Fruit fly (Drosophila melanogaster) whole organism, wandering third instar larva: Measurements from ENCODE around the gene Mettl14.

ENCODE experiments used
- Abd-B ChIP-seq: fragments of >200 bp; optimal IDR thresholded peaks from 2 replicates; lab custom pipeline; 2017; ENCODE audit warnings: missing biosample characterization, missing genetic modification characterization
- CG32264 ChIP-seq: fragments of 200-800 bp; sonication (Bioruptor generic); optimal IDR thresholded peaks from 2 replicates; lab custom pipeline; 2016; ENCODE audit warnings: missing biosample characterization, missing genetic modification characterization
- CG9705 ChIP-seq: fragments of 200-800 bp; sonication (Bioruptor generic); optimal IDR thresholded peaks from 2 replicates; lab custom pipeline; 2018; ENCODE audit warnings: missing biosample characterization, mild to moderate bottlenecking, missing genetic modification characterization
- CrebA ChIP-seq: fragments of 200-800 bp; sonication (Bioruptor generic); optimal IDR thresholded peaks from 2 replicates; lab custom pipeline; 2016; ENCODE audit warnings: missing biosample characterization, mild to moderate bottlenecking, missing genetic modification characterization, borderline replicate concordance
- Dfd ChIP-seq: fragments of >200 bp; optimal IDR thresholded peaks from 2 replicates; lab custom pipeline; 2017; ENCODE audit warnings: missing biosample characterization, missing genetic modification characterization
- Dif ChIP-seq: fragments of 200-275, 200-300 bp; sonication (Bioruptor generic); optimal IDR thresholded peaks from 2 replicates; lab custom pipeline; 2018; ENCODE audit warnings: missing biosample characterization, missing genetic modification characterization; ENCODE audit not compliant: partially characterized antibody
- GATAd ChIP-seq: sonication (Bioruptor generic); optimal IDR thresholded peaks from 2 replicates; lab custom pipeline; 2016; ENCODE audit warnings: missing biosample characterization, missing genetic modification characterization
- HLH106 ChIP-seq: fragments of 200-800 bp; optimal IDR thresholded peaks from 3 replicates; lab custom pipeline; 2019; ENCODE audit warnings: missing biosample characterization, mild to moderate bottlenecking, missing genetic modification characterization, moderate library complexity
- Hnf4 ChIP-seq: fragments of 200-800 bp; sonication (Bioruptor generic); optimal IDR thresholded peaks from 2 replicates; lab custom pipeline; 2016; ENCODE audit warnings: missing biosample characterization, mild to moderate bottlenecking, missing genetic modification characterization
- Hr78 ChIP-seq: fragments of >200 bp; optimal IDR thresholded peaks from 2 replicates; lab custom pipeline; 2017; ENCODE audit warnings: missing biosample characterization, missing genetic modification characterization
- Hr83 ChIP-seq: fragments of 200-300 bp; sonication (Bioruptor generic); optimal IDR thresholded peaks from 2 replicates; lab custom pipeline; 2016; ENCODE audit warnings: missing biosample characterization, mild to moderate bottlenecking, missing genetic modification characterization, moderate library complexity; ENCODE audit not compliant: poor library complexity, severe bottlenecking
- Jra ChIP-seq: sonication (Bioruptor generic); optimal IDR thresholded peaks from 2 replicates; lab custom pipeline; 2016; ENCODE audit warnings: missing biosample characterization, missing genetic modification characterization
- Mio ChIP-seq: sonication (Bioruptor generic); optimal IDR thresholded peaks from 2 replicates; lab custom pipeline; 2016; ENCODE audit warnings: missing biosample characterization, missing genetic modification characterization
- Myc ChIP-seq: fragments of >200 bp; optimal IDR thresholded peaks from 2 replicates; lab custom pipeline; 2017
- N ChIP-seq: fragments of >200 bp; optimal IDR thresholded peaks from 2 replicates; lab custom pipeline; 2018; ENCODE audit warnings: missing biosample characterization, missing external identifiers, missing genetic modification characterization
- OdsH ChIP-seq: fragments of 200-800 bp; sonication (Bioruptor generic); optimal IDR thresholded peaks from 2 replicates; lab custom pipeline; 2016; ENCODE audit warnings: missing biosample characterization, mild to moderate bottlenecking, missing genetic modification characterization
- Rel ChIP-seq, 2 experiments: fragments of 200-800 bp; sonication (Bioruptor generic) in 1 of 2; optimal IDR thresholded peaks; 2 replicates in 1 of 2; 3 replicates in 1 of 2; lab custom pipeline; 2016 to 2019; ENCODE audit warnings: mild to moderate bottlenecking in 2 of 2, missing biosample characterization in 2 of 2, missing genetic modification characterization in 2 of 2, moderate library complexity in 1 of 2
- Sp1 ChIP-seq: fragments of 200-800 bp; sonication (Bioruptor generic); optimal IDR thresholded peaks from 3 replicates; lab custom pipeline; 2019; ENCODE audit warnings: missing biosample characterization, mild to moderate bottlenecking, missing genetic modification characterization, moderate library complexity
- Vsx2 ChIP-seq: fragments of 200-300, 225-300 bp; sonication (Bioruptor generic); optimal IDR thresholded peaks from 2 replicates; lab custom pipeline; 2018; ENCODE audit warnings: missing biosample characterization, missing genetic modification characterization; ENCODE audit not compliant: partially characterized antibody
- br ChIP-seq: fragments of 200-800 bp; sonication (Bioruptor generic); optimal IDR thresholded peaks from 2 replicates; lab custom pipeline; 2016; ENCODE audit warnings: missing biosample characterization, missing genetic modification characterization
- brk ChIP-seq: fragments of 200-800 bp; sonication (Bioruptor generic); optimal IDR thresholded peaks from 2 replicates; lab custom pipeline; 2016; ENCODE audit warnings: missing biosample characterization, mild to moderate bottlenecking, missing genetic modification characterization
- dl ChIP-seq, 2 experiments: fragments of 175-275, 200-275 bp in 1 of 2; fragments of 200-275 bp in 1 of 2; sonication (Bioruptor generic); optimal IDR thresholded peaks; lab custom pipeline; 2018; ENCODE audit warnings: mild to moderate bottlenecking in 2 of 2, missing biosample characterization in 2 of 2, missing genetic modification characterization in 2 of 2, moderate library complexity in 2 of 2; ENCODE audit not compliant: partially characterized antibody in 2 of 2, insufficient read depth in 1 of 2
- dsf ChIP-seq: sonication (Bioruptor generic); optimal IDR thresholded peaks from 2 replicates; lab custom pipeline; 2016; ENCODE audit warnings: missing biosample characterization, missing genetic modification characterization, borderline replicate concordance
- ey ChIP-seq: fragments of 200-800 bp; sonication (Bioruptor generic); optimal IDR thresholded peaks from 2 replicates; lab custom pipeline; 2016; ENCODE audit warnings: missing biosample characterization, missing genetic modification characterization
- foxo ChIP-seq, 2 experiments: fragments of 200-800 bp; sonication (Bioruptor generic); optimal IDR thresholded peaks; 2 replicates in 1 of 2; 3 replicates in 1 of 2; lab custom pipeline; 2016 to 2017; ENCODE audit warnings: missing biosample characterization in 2 of 2, missing genetic modification characterization in 2 of 2
- fru ChIP-seq: fragments of 200-800 bp; sonication (Bioruptor generic); optimal IDR thresholded peaks from 3 replicates; lab custom pipeline; 2016; ENCODE audit warnings: missing biosample characterization, mild to moderate bottlenecking, missing genetic modification characterization
- h ChIP-seq: fragments of 200-800 bp; sonication (Bioruptor generic); optimal IDR thresholded peaks from 3 replicates; lab custom pipeline; 2016; ENCODE audit warnings: missing biosample characterization, mild to moderate bottlenecking, missing genetic modification characterization
- jim ChIP-seq: fragments of 175-275, 200-325 bp; sonication (Bioruptor generic); optimal IDR thresholded peaks from 2 replicates; lab custom pipeline; 2016; ENCODE audit warnings: missing biosample characterization, mild to moderate bottlenecking, missing genetic modification characterization
- lola ChIP-seq: fragments of >200 bp; optimal IDR thresholded peaks from 2 replicates; lab custom pipeline; 2017; ENCODE audit warnings: missing biosample characterization, missing genetic modification characterization
- pan ChIP-seq: fragments of >200 bp; optimal IDR thresholded peaks from 2 replicates; lab custom pipeline; 2017
- psq ChIP-seq: fragments of 200-800 bp; sonication (Bioruptor generic); optimal IDR thresholded peaks from 3 replicates; lab custom pipeline; 2017; ENCODE audit warnings: missing biosample characterization, mild to moderate bottlenecking, missing genetic modification characterization, moderate library complexity
- rgr ChIP-seq: fragments of 200-800 bp; sonication (Bioruptor generic); optimal IDR thresholded peaks from 3 replicates; lab custom pipeline; 2016; ENCODE audit warnings: missing biosample characterization, mild to moderate bottlenecking, missing genetic modification characterization
- sage ChIP-seq: fragments of 200-800 bp; sonication (Bioruptor generic); optimal IDR thresholded peaks from 2 replicates; lab custom pipeline; 2016; ENCODE audit warnings: missing biosample characterization, mild to moderate bottlenecking, missing genetic modification characterization
- tai ChIP-seq: sonication (Bioruptor generic); optimal IDR thresholded peaks from 2 replicates; lab custom pipeline; 2016; ENCODE audit warnings: missing biosample characterization, missing genetic modification characterization
- usp ChIP-seq: fragments of >200 bp; optimal IDR thresholded peaks from 2 replicates; lab custom pipeline; 2017; ENCODE audit warnings: missing biosample characterization, missing genetic modification characterization
- woc ChIP-seq: sonication (Bioruptor generic); optimal IDR thresholded peaks from 2 replicates; lab custom pipeline; 2016; ENCODE audit warnings: missing biosample characterization, mild to moderate bottlenecking, missing genetic modification characterization

The Mettl14 gene

DNA sequence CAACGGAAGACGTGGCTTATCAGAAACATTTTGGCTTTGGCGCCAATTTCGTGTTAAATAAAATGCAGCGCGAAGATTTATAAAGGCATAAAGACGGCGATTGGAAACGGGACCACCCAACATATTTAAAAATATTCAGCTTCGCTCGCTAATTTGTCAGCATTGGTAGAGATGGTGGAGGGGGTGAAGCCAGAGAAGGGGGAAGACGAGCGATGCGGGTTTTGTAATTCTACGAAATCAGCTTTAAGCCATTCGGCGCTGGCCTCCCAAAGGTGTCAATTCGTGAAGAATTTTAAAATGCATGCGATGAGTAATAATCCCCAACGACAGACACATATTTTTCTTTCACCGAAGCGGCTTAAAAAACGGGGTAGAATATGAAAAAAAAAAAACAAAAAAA lies 14.2 kb upstream of the Mettl14 start:
- TF ChIP-seq Hr83 = no peak
- TF ChIP-seq Hnf4 = no peak
- TF ChIP-seq Sp1 (GFP tag; lab: Kevin White, UChicago) = no peak
- TF ChIP-seq usp = no peak
- no peak for TF ChIP-seq lola (GFP tag; lab: Kevin White, UChicago)
- no peak for TF ChIP-seq pan (lab: Kevin White, UChicago)
- no peak for TF ChIP-seq psq (GFP tag; lab: Kevin White, UChicago)
- no peak for TF ChIP-seq dl (GFP tag; optimal IDR thresholded peaks at IDR 0.05; lab: Kevin White, UChicago; ENCODE audit: insufficient read depth in 1 of 2, partially characterized antibody in 2 of 2)

DNA sequence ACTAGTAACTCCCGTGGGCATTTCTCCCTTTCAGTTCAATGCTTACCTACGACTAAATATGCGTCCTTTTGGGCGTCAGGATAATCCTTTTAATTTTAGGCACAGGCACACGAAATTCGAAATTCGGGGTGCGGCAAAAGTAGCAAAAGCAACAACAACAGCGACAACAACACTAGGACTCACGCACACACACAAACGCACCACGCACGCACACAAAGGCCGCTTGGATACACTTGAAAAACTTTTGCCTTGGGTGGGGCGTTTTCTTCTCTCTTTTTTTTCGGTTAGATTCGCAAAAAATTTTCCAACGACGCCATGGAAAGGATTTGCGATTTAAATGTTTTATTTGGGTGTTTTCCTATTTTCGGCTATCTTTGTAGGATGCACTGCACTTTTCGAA lies 11.8 kb upstream of the Mettl14 start:
- TF ChIP-seq HLH106 (no peak), dsf (GFP tag; lab: Kevin White, UChicago) (no peak), rgr (GFP tag; lab: Kevin White, UChicago) (no peak), brk (GFP tag; lab: Kevin White, UChicago) (no peak), sage (GFP tag; lab: Kevin White, UChicago) (no peak), Hnf4 (no peak), CrebA (no peak), CG32264 (GFP tag; lab: Kevin White, UChicago) (no peak), pan (lab: Kevin White, UChicago) (no peak), dl (GFP tag; optimal IDR thresholded peaks at IDR 0.05; lab: Kevin White, UChicago; ENCODE audit: insufficient read depth in 1 of 2, partially characterized antibody in 2 of 2) (no peak), N (no peak), Sp1 (GFP tag; lab: Kevin White, UChicago) (no peak), woc (GFP tag; lab: Kevin White, UChicago) (no peak), Jra (no peak), ey (GFP tag; lab: Kevin White, UChicago) (no peak)

DNA sequence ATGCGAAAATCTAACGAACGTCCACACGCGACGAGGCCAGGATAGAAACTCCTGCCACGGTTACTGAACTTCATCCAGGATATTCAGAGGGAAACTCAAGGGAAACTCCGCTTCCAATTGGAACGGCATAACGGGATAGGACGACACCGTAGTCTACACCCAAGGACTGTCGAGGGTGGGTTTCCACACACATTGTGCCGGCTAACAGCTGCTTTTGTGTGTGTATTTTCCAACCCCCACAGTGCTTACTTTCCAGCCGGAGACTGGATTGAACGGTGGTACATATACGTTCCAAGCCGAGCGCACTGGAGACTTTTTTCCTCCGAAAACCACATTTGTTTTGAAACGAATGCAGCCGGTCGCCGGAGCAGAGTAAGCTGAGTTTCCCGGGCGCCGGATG lies 11.2 kb upstream of the Mettl14 start:
- TF ChIP-seq Hnf4 (no peak), CG32264 (GFP tag; lab: Kevin White, UChicago) (no peak), sage (GFP tag; lab: Kevin White, UChicago) (no peak), Mio (no peak), GATAd (GFP tag; lab: Kevin White, UChicago) (no peak), usp (no peak), Sp1 (GFP tag; lab: Kevin White, UChicago) (no peak), Hr78 (GFP tag; lab: Kevin White, UChicago) (no peak)
- TF ChIP-seq, all 38 proteins: peak for 0

DNA sequence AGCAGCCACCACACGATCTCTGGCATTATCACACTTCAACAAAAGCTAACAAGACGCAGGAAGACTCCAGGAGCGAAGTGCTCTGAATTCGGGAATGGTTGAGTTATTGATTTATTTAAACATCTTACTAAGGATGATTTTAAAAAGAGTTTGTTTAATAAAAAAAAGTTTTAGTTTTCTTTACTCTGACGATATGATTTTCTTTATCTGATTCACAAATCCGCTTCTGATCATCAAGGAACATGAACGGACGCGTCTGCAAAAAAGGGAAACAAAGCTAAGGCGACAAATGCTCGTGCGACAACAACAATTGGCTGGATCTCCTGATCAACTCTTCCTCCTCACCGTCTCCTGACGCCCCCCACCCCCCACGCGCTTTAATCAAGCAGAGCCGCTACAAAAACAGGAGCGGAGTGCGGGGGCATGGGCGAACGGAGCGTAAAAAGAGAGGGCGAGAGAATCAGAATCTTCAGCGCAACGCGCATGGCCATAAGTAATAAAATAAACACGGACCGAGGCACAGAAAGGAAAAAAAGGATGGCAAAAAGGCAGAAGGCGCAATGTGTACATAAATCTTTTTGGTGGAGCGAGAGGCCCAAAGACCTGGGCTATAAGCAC lies 8.9 kb upstream of the Mettl14 start:
- TF ChIP-seq GATAd (GFP tag; lab: Kevin White, UChicago) (peak; percentile 61), Hnf4 (peak; percentile 91), br (peak; percentile 95), Rel (GFP tag; optimal IDR thresholded peaks at IDR 0.05; lab: Kevin White, UChicago) (peak; percentile 67), Rel (tag; optimal IDR thresholded peaks at IDR 0.05; lab: Kevin White, UChicago) (peak; percentile 72), Mio (no peak), dsf (GFP tag; lab: Kevin White, UChicago) (peak; percentile 72), Abd-B (GFP tag; lab: Kevin White, UChicago) (no peak), rgr (GFP tag; lab: Kevin White, UChicago) (peak; percentile 75), Dif (GFP tag; lab: Kevin White, UChicago) (peak; percentile 54), Hr83 (peak; percentile 84), Vsx2 (GFP tag; lab: Kevin White, UChicago) (no peak), usp (no peak), foxo (GFP tag; optimal IDR thresholded peaks at IDR 0.05; lab: Kevin White, UChicago) (peak; percentile 69 to 94), jim (GFP tag; lab: Kevin White, UChicago) (no peak), Hr78 (GFP tag; lab: Kevin White, UChicago) (no peak), Dfd (GFP tag; lab: Kevin White, UChicago) (no peak), HLH106 (peak; percentile 95), dl (GFP tag; optimal IDR thresholded peaks at IDR 0.05; lab: Kevin White, UChicago; ENCODE audit: insufficient read depth in 1 of 2, partially characterized antibody in 2 of 2) (peak in 1 of 2 experiments; percentile 67), psq (GFP tag; lab: Kevin White, UChicago) (peak; percentile 98), woc (GFP tag; lab: Kevin White, UChicago) (peak; percentile 93), pan (lab: Kevin White, UChicago) (no peak), lola (GFP tag; lab: Kevin White, UChicago) (no peak), h (peak; percentile 95), N (no peak), Sp1 (GFP tag; lab: Kevin White, UChicago) (peak; percentile 93), tai (no peak), CG32264 (GFP tag; lab: Kevin White, UChicago) (peak; percentile 80), ey (GFP tag; lab: Kevin White, UChicago) (peak; percentile 93), CrebA (no peak), Jra (peak; percentile 82), fru (GFP tag; lab: Kevin White, UChicago) (peak; percentile 91), CG9705 (GFP tag; lab: Kevin White, UChicago) (peak; percentile 85), Myc (no peak), sage (GFP tag; lab: Kevin White, UChicago) (peak; percentile 84), brk (GFP tag; lab: Kevin White, UChicago) (peak; percentile 55), OdsH (peak; percentile 91)
